Fruit fly (Drosophila melanogaster) whole organism, prepupa: Measurements from ENCODE around the gene Arpc2.

Experiments
- Blimp-1 ChIP-seq: fragments of 200-800 bp; sonication (Bioruptor generic); optimal IDR thresholded peaks from 3 replicates; lab custom pipeline; 2017; ENCODE audit warnings: missing biosample characterization, missing genetic modification characterization, mild to moderate bottlenecking, moderate library complexity, missing genetic modification reagents
- CG10631 ChIP-seq: fragments of 200-800 bp; sonication (Bioruptor generic); optimal IDR thresholded peaks from 2 replicates; lab custom pipeline; 2016; ENCODE audit warnings: missing biosample characterization, missing genetic modification characterization
- CG10669 ChIP-seq: fragments of 200-800 bp; sonication (Bioruptor generic); optimal IDR thresholded peaks from 3 replicates; lab custom pipeline; 2018; ENCODE audit warnings: missing biosample characterization, mild to moderate bottlenecking, missing genetic modification characterization, moderate library complexity
- CG11902 ChIP-seq: fragments of 200-800 bp; sonication (Bioruptor generic); optimal IDR thresholded peaks from 3 replicates; lab custom pipeline; 2016; ENCODE audit warnings: missing biosample characterization, missing genetic modification characterization
- CG15336 ChIP-seq: fragments of 200-800 bp; sonication (Bioruptor generic); IDR thresholded peaks from 2 replicates; pipeline ENCODE4 v1.3.6; 2022; ENCODE audit warnings: missing biosample characterization, missing genetic modification characterization
- CG1621 ChIP-seq: fragments of 200-800 bp; sonication (Bioruptor generic); optimal IDR thresholded peaks from 3 replicates; lab custom pipeline; 2018; ENCODE audit warnings: missing biosample characterization, mild to moderate bottlenecking, missing genetic modification characterization
- CG16779 ChIP-seq: fragments of 200-800 bp; sonication (Bioruptor generic); optimal IDR thresholded peaks from 3 replicates; lab custom pipeline; 2017; ENCODE audit warnings: missing biosample characterization, mild to moderate bottlenecking, missing genetic modification characterization
- CG3032 ChIP-seq: fragments of 200-800 bp; optimal IDR thresholded peaks from 2 replicates; lab custom pipeline; 2019; ENCODE audit warnings: missing biosample characterization, mild to moderate bottlenecking, missing genetic modification characterization, moderate library complexity
- CG34406 ChIP-seq: fragments of 200-800 bp; sonication (Bioruptor generic); optimal IDR thresholded peaks from 3 replicates; lab custom pipeline; 2016; ENCODE audit warnings: missing biosample characterization, missing genetic modification characterization
- CG3919 ChIP-seq: fragments of 200-800 bp; sonication (Bioruptor generic); optimal IDR thresholded peaks from 3 replicates; lab custom pipeline; 2016; ENCODE audit warnings: missing biosample characterization, missing genetic modification characterization
- CG4318 ChIP-seq: fragments of 200-800 bp; sonication (Bioruptor generic); optimal IDR thresholded peaks from 3 replicates; lab custom pipeline; 2017; ENCODE audit warnings: missing biosample characterization, mild to moderate bottlenecking, missing genetic modification characterization
- CG6163 ChIP-seq: fragments of 200-800 bp; sonication (Bioruptor generic); IDR thresholded peaks from 3 replicates; pipeline ENCODE4 v1.3.6; 2022; ENCODE audit warnings: missing biosample characterization, missing genetic modification characterization
- CG6276 ChIP-seq: fragments of 200-800 bp; sonication (Bioruptor generic); optimal IDR thresholded peaks from 2 replicates; lab custom pipeline; 2017; ENCODE audit warnings: missing biosample characterization, mild to moderate bottlenecking, missing genetic modification characterization
- CG6808 ChIP-seq: fragments of 200-800 bp; sonication (Bioruptor generic); optimal IDR thresholded peaks from 3 replicates; lab custom pipeline; 2017; ENCODE audit warnings: missing biosample characterization, missing genetic modification characterization, mild to moderate bottlenecking, moderate library complexity, missing genetic modification reagents
- CG6854 ChIP-seq: fragments of 200-800 bp; sonication (Bioruptor generic); optimal IDR thresholded peaks from 2 replicates; lab custom pipeline; 2017; ENCODE audit warnings: missing biosample characterization, mild to moderate bottlenecking, missing genetic modification characterization
- CG8119 ChIP-seq: fragments of 200-800 bp; sonication (Bioruptor generic); IDR thresholded peaks from 3 replicates; pipeline ENCODE4 v1.3.6; 2022; ENCODE audit warnings: missing biosample characterization, missing genetic modification characterization
- CG8632 ChIP-seq: fragments of 200-800 bp; sonication (Bioruptor generic); optimal IDR thresholded peaks from 3 replicates; lab custom pipeline; 2016; ENCODE audit warnings: missing biosample characterization, missing genetic modification characterization
- CG9139 ChIP-seq: fragments of 200-800 bp; sonication (Bioruptor generic); optimal IDR thresholded peaks from 3 replicates; lab custom pipeline; 2017; ENCODE audit warnings: missing biosample characterization, mild to moderate bottlenecking, missing genetic modification characterization
- Eip75B ChIP-seq: fragments of 200-800 bp; sonication (Bioruptor generic); optimal IDR thresholded peaks from 3 replicates; lab custom pipeline; 2016; ENCODE audit warnings: missing biosample characterization, missing genetic modification characterization
- Eip93F ChIP-seq: fragments of 200-800 bp; sonication (Bioruptor generic); optimal IDR thresholded peaks from 2 replicates; lab custom pipeline; 2016; ENCODE audit warnings: missing biosample characterization, mild to moderate bottlenecking, missing genetic modification characterization
- Ets21C ChIP-seq: fragments of 200-800 bp; sonication (Bioruptor generic); optimal IDR thresholded peaks from 3 replicates; lab custom pipeline; 2016; ENCODE audit warnings: missing biosample characterization, missing genetic modification characterization
- Ets96B ChIP-seq: fragments of 200-800 bp; optimal IDR thresholded peaks from 2 replicates; lab custom pipeline; 2019; ENCODE audit warnings: missing biosample characterization, mild to moderate bottlenecking, missing genetic modification characterization, moderate library complexity
- Hr38 ChIP-seq: sonication (Bioruptor generic); optimal IDR thresholded peaks from 2 replicates; lab custom pipeline; 2016; ENCODE audit warnings: missing biosample characterization, missing genetic modification characterization
- Hr39 ChIP-seq: fragments of 200-800 bp; sonication (Bioruptor generic); optimal IDR thresholded peaks from 2 replicates; lab custom pipeline; 2016; ENCODE audit warnings: missing biosample characterization, missing genetic modification characterization
- Lpt ChIP-seq: fragments of 200-800 bp; sonication (Bioruptor generic); optimal IDR thresholded peaks from 3 replicates; lab custom pipeline; 2016; ENCODE audit warnings: missing biosample characterization, missing genetic modification characterization
- OdsH ChIP-seq: fragments of 200-800 bp; sonication (Bioruptor generic); optimal IDR thresholded peaks from 3 replicates; lab custom pipeline; 2016; ENCODE audit warnings: missing biosample characterization, missing genetic modification characterization
- Smox ChIP-seq: fragments of 200-800 bp; sonication (Bioruptor generic); optimal IDR thresholded peaks from 3 replicates; lab custom pipeline; 2016; ENCODE audit warnings: missing biosample characterization, missing genetic modification characterization
- acj6 ChIP-seq: fragments of 200-800 bp; sonication (Bioruptor generic); optimal IDR thresholded peaks from 3 replicates; lab custom pipeline; 2016; ENCODE audit warnings: missing biosample characterization, missing genetic modification characterization
- cyc ChIP-seq: fragments of 200-800 bp; sonication (Bioruptor generic); optimal IDR thresholded peaks from 3 replicates; lab custom pipeline; 2016; ENCODE audit warnings: missing biosample characterization, missing genetic modification characterization
- dac ChIP-seq: fragments of 200-800 bp; sonication (Bioruptor generic); optimal IDR thresholded peaks from 2 replicates; lab custom pipeline; 2017; ENCODE audit warnings: missing biosample characterization, mild to moderate bottlenecking, missing genetic modification characterization
- eg ChIP-seq: fragments of 200-800 bp; sonication (Bioruptor generic); IDR thresholded peaks from 3 replicates; pipeline ENCODE4 v1.3.6; 2022; ENCODE audit warnings: missing biosample characterization, missing genetic modification characterization
- esn ChIP-seq: fragments of 200-800 bp; sonication (Bioruptor generic); optimal IDR thresholded peaks from 2 replicates; lab custom pipeline; 2016; ENCODE audit warnings: missing biosample characterization, mild to moderate bottlenecking, missing genetic modification characterization, moderate library complexity
- fd59A ChIP-seq: fragments of 200-800 bp; sonication (Bioruptor generic); optimal IDR thresholded peaks from 2 replicates; lab custom pipeline; 2017; ENCODE audit warnings: missing biosample characterization, mild to moderate bottlenecking, missing genetic modification characterization, missing genetic modification reagents
- fd85E ChIP-seq: fragments of 200-800 bp; sonication (Bioruptor generic); optimal IDR thresholded peaks from 3 replicates; lab custom pipeline; 2016; ENCODE audit warnings: missing biosample characterization, missing genetic modification characterization
- fkh ChIP-seq: fragments of 200-800 bp; sonication (Bioruptor generic); optimal IDR thresholded peaks from 3 replicates; lab custom pipeline; 2017; ENCODE audit warnings: missing biosample characterization, mild to moderate bottlenecking, missing genetic modification characterization, moderate library complexity
- net ChIP-seq: fragments of 200-800 bp; sonication (Bioruptor generic); optimal IDR thresholded peaks from 3 replicates; lab custom pipeline; 2016; ENCODE audit warnings: missing biosample characterization, missing genetic modification characterization
- salr ChIP-seq, 2 experiments: fragments of 200-800 bp; sonication (Bioruptor generic); optimal IDR thresholded peaks; 3 replicates each; lab custom pipeline; 2016 to 2018; ENCODE audit warnings: missing biosample characterization in 2 of 2, missing genetic modification characterization in 2 of 2, mild to moderate bottlenecking in 1 of 2
- spab ChIP-seq: fragments of 200-800 bp; sonication (Bioruptor generic); optimal IDR thresholded peaks from 2 replicates; lab custom pipeline; 2017; ENCODE audit warnings: missing biosample characterization, mild to moderate bottlenecking, missing genetic modification characterization, missing genetic modification reagents
- ss ChIP-seq, 2 experiments: fragments of 200-800 bp; sonication (Bioruptor generic); optimal IDR thresholded peaks; 2 replicates in 1 of 2; 3 replicates in 1 of 2; lab custom pipeline; 2017 to 2018; ENCODE audit warnings: mild to moderate bottlenecking in 2 of 2, missing biosample characterization in 2 of 2, missing genetic modification characterization in 2 of 2, moderate library complexity in 1 of 2
- svp ChIP-seq: fragments of 200-800 bp; sonication (Bioruptor generic); peaks from one replicate; lab custom pipeline; 2016; ENCODE audit warnings: missing biosample characterization, missing genetic modification characterization
- topi ChIP-seq: fragments of 200-800 bp; sonication (Bioruptor generic); optimal IDR thresholded peaks from 3 replicates; lab custom pipeline; 2016; ENCODE audit warnings: missing biosample characterization, missing genetic modification characterization
- vri ChIP-seq: fragments of 200-800 bp; sonication (Bioruptor generic); optimal IDR thresholded peaks from 3 replicates; lab custom pipeline; 2016; ENCODE audit warnings: missing biosample characterization, mild to moderate bottlenecking, missing genetic modification characterization

Arpc2 gene

dm6 chr2L:20428756-20429408 lies 12.0 kb downstream of the Arpc2 start (continued):
- TF ChIP-seq CG10631 (GFP tag; lab: Kevin White, UChicago): peak; percentile 24
- peak; percentile 42 for TF ChIP-seq CG6808 (GFP tag; lab: Kevin White, UChicago)
- TF ChIP-seq salr (GFP tag; optimal IDR thresholded peaks at IDR 0.05; lab: Kevin White, UChicago): no peak
- TF ChIP-seq fd85E (GFP tag; lab: Kevin White, UChicago): no peak
- peak; percentile 21 for TF ChIP-seq esn (GFP tag; lab: Kevin White, UChicago)
- peak; percentile 42 for TF ChIP-seq CG6854 (GFP tag; lab: Kevin White, UChicago)
- no peak for TF ChIP-seq dac
- TF ChIP-seq CG6276 (GFP tag; lab: Kevin White, UChicago): no peak
- TF ChIP-seq Lpt: no peak
- TF ChIP-seq Eip93F (GFP tag; lab: Kevin White, UChicago): peak; percentile 24
- no peak for TF ChIP-seq Ets96B (tag; lab: Kevin White, UChicago)
- TF ChIP-seq OdsH (GFP tag; lab: Kevin White, UChicago): no peak
- TF ChIP-seq Blimp-1 (GFP tag; lab: Kevin White, UChicago): no peak
- peak; percentile 52 for TF ChIP-seq CG3919 (GFP tag; lab: Kevin White, UChicago)
- no peak for TF ChIP-seq CG4318 (GFP tag; lab: Kevin White, UChicago)
- TF ChIP-seq svp (GFP tag; lab: Kevin White, UChicago): no peak
- no peak for TF ChIP-seq CG16779 (tag; lab: Kevin White, UChicago)
- no peak for TF ChIP-seq Ets21C
- TF ChIP-seq fd59A (GFP tag; lab: Kevin White, UChicago): no peak
- TF ChIP-seq spab (GFP tag; lab: Kevin White, UChicago): no peak
- no peak for TF ChIP-seq eg
- 0 out of 3 replicates have a peak, but pooled peaks have one; percentile 41 for TF ChIP-seq CG6163 (GFP tag; lab: Robert Waterston, UW)
- no peak for TF ChIP-seq CG3032
- no peak for TF ChIP-seq Hr38 (GFP tag; lab: Kevin White, UChicago)
- no peak for TF ChIP-seq net (GFP tag; lab: Kevin White, UChicago)
- TF ChIP-seq CG11902 (GFP tag; lab: Kevin White, UChicago): no peak
- TF ChIP-seq topi (GFP tag; lab: Kevin White, UChicago): no peak
- peak; percentile 36 to 61 for TF ChIP-seq ss (GFP tag; optimal IDR thresholded peaks at IDR 0.05; lab: Kevin White, UChicago)
- TF ChIP-seq acj6 (GFP tag; lab: Kevin White, UChicago): no peak
- no peak for TF ChIP-seq Smox
- no peak for TF ChIP-seq CG1621 (tag; lab: Kevin White, UChicago)
- peak; percentile 21 for TF ChIP-seq CG34406
- 0 out of 3 replicates have a peak, but pooled peaks have one; percentile 27 for TF ChIP-seq CG8119
- TF ChIP-seq CG9139 (GFP tag; lab: Kevin White, UChicago): no peak
- no peak for TF ChIP-seq fkh (GFP tag; lab: Kevin White, UChicago)
- TF ChIP-seq Hr39 (GFP tag; lab: Kevin White, UChicago): no peak
- peak; percentile 4 for TF ChIP-seq Eip75B (GFP tag; lab: Kevin White, UChicago)
- TF ChIP-seq CG15336 (GFP tag; lab: Robert Waterston, UW): 0 out of 2 replicates have a peak, but pooled peaks have one; percentile 8
- TF ChIP-seq cyc (GFP tag; lab: Kevin White, UChicago): no peak
- no peak for TF ChIP-seq CG8632 (GFP tag; lab: Kevin White, UChicago)
- TF ChIP-seq vri (GFP tag; lab: Kevin White, UChicago): peak; percentile 90
- no peak for TF ChIP-seq CG10669
- TF ChIP-seq, all 60 proteins: peak for 20
